Fruit fly (Drosophila melanogaster) whole organism, prepupa: ENCODE data around the gene dUTPase.
A peak's percentile ranks its signal among the peaks of the same experiment; 100 is the strongest.

ENCODE experiments used
- Blimp-1 ChIP-seq: fragments of 200-800 bp; sonication (Bioruptor generic); optimal IDR thresholded peaks from 3 replicates; lab custom pipeline; 2017; ENCODE audit warnings: missing biosample characterization, missing genetic modification characterization, mild to moderate bottlenecking, moderate library complexity, missing genetic modification reagents
- CG10631 ChIP-seq: fragments of 200-800 bp; sonication (Bioruptor generic); optimal IDR thresholded peaks from 2 replicates; lab custom pipeline; 2016; ENCODE audit warnings: missing biosample characterization, missing genetic modification characterization
- CG10669 ChIP-seq: fragments of 200-800 bp; sonication (Bioruptor generic); optimal IDR thresholded peaks from 3 replicates; lab custom pipeline; 2018; ENCODE audit warnings: missing biosample characterization, mild to moderate bottlenecking, missing genetic modification characterization, moderate library complexity
- CG11762 ChIP-seq: fragments of 200-800 bp; sonication (Bioruptor generic); optimal IDR thresholded peaks from 3 replicates; lab custom pipeline; 2016; ENCODE audit warnings: missing biosample characterization, missing genetic modification characterization; ENCODE audit not compliant: insufficient read depth
- CG15336 ChIP-seq: fragments of 200-800 bp; sonication (Bioruptor generic); IDR thresholded peaks from 2 replicates; pipeline ENCODE4 v1.3.6; 2022; ENCODE audit warnings: missing biosample characterization, missing genetic modification characterization
- CG1621 ChIP-seq: fragments of 200-800 bp; sonication (Bioruptor generic); optimal IDR thresholded peaks from 3 replicates; lab custom pipeline; 2018; ENCODE audit warnings: missing biosample characterization, mild to moderate bottlenecking, missing genetic modification characterization
- CG31627 ChIP-seq: fragments of 200-800 bp; sonication (Bioruptor generic); optimal IDR thresholded peaks from 3 replicates; lab custom pipeline; 2016; ENCODE audit warnings: missing biosample characterization, missing genetic modification characterization
- CG32006 ChIP-seq: fragments of 200-800 bp; sonication (Bioruptor generic); optimal IDR thresholded peaks from 3 replicates; lab custom pipeline; 2017; ENCODE audit warnings: missing biosample characterization, mild to moderate bottlenecking, missing genetic modification characterization
- CG34406 ChIP-seq: fragments of 200-800 bp; sonication (Bioruptor generic); optimal IDR thresholded peaks from 3 replicates; lab custom pipeline; 2016; ENCODE audit warnings: missing biosample characterization, missing genetic modification characterization
- CG3919 ChIP-seq: fragments of 200-800 bp; sonication (Bioruptor generic); optimal IDR thresholded peaks from 3 replicates; lab custom pipeline; 2016; ENCODE audit warnings: missing biosample characterization, missing genetic modification characterization
- CG4318 ChIP-seq: fragments of 200-800 bp; sonication (Bioruptor generic); optimal IDR thresholded peaks from 3 replicates; lab custom pipeline; 2017; ENCODE audit warnings: missing biosample characterization, mild to moderate bottlenecking, missing genetic modification characterization
- CG6163 ChIP-seq: fragments of 200-800 bp; sonication (Bioruptor generic); IDR thresholded peaks from 3 replicates; pipeline ENCODE4 v1.3.6; 2022; ENCODE audit warnings: missing biosample characterization, missing genetic modification characterization
- CG6808 ChIP-seq: fragments of 200-800 bp; sonication (Bioruptor generic); optimal IDR thresholded peaks from 3 replicates; lab custom pipeline; 2017; ENCODE audit warnings: missing biosample characterization, missing genetic modification characterization, mild to moderate bottlenecking, moderate library complexity, missing genetic modification reagents
- CG8119 ChIP-seq: fragments of 200-800 bp; sonication (Bioruptor generic); IDR thresholded peaks from 3 replicates; pipeline ENCODE4 v1.3.6; 2022; ENCODE audit warnings: missing biosample characterization, missing genetic modification characterization
- CG8632 ChIP-seq: fragments of 200-800 bp; sonication (Bioruptor generic); optimal IDR thresholded peaks from 3 replicates; lab custom pipeline; 2016; ENCODE audit warnings: missing biosample characterization, missing genetic modification characterization
- Eip78C ChIP-seq: fragments of 200-800 bp; sonication (Bioruptor generic); peaks from one replicate; lab custom pipeline; 2016; ENCODE audit warnings: missing biosample characterization, missing genetic modification characterization
- Eip93F ChIP-seq: fragments of 200-800 bp; sonication (Bioruptor generic); optimal IDR thresholded peaks from 2 replicates; lab custom pipeline; 2016; ENCODE audit warnings: missing biosample characterization, mild to moderate bottlenecking, missing genetic modification characterization
- Ets96B ChIP-seq: fragments of 200-800 bp; optimal IDR thresholded peaks from 2 replicates; lab custom pipeline; 2019; ENCODE audit warnings: missing biosample characterization, mild to moderate bottlenecking, missing genetic modification characterization, moderate library complexity
- Gug ChIP-seq: fragments of 200-800 bp; sonication (Bioruptor generic); IDR thresholded peaks from 2 replicates; pipeline ENCODE4 v1.3.6; 2022; ENCODE audit warnings: missing biosample characterization, missing genetic modification characterization
- Sox14 ChIP-seq: fragments of 200-800 bp; sonication (Bioruptor generic); optimal IDR thresholded peaks from 3 replicates; lab custom pipeline; 2016; ENCODE audit warnings: missing biosample characterization, missing genetic modification characterization
- achi ChIP-seq: fragments of 200-800 bp; sonication (Bioruptor generic); optimal IDR thresholded peaks from 3 replicates; lab custom pipeline; 2016; ENCODE audit warnings: missing biosample characterization, missing genetic modification characterization
- acj6 ChIP-seq: fragments of 200-800 bp; sonication (Bioruptor generic); optimal IDR thresholded peaks from 3 replicates; lab custom pipeline; 2016; ENCODE audit warnings: missing biosample characterization, missing genetic modification characterization
- cyc ChIP-seq: fragments of 200-800 bp; sonication (Bioruptor generic); optimal IDR thresholded peaks from 3 replicates; lab custom pipeline; 2016; ENCODE audit warnings: missing biosample characterization, missing genetic modification characterization
- dac ChIP-seq: fragments of 200-800 bp; sonication (Bioruptor generic); optimal IDR thresholded peaks from 2 replicates; lab custom pipeline; 2017; ENCODE audit warnings: missing biosample characterization, mild to moderate bottlenecking, missing genetic modification characterization
- dsx ChIP-seq: fragments of 200-800 bp; optimal IDR thresholded peaks from 3 replicates; lab custom pipeline; 2019; ENCODE audit warnings: missing biosample characterization, mild to moderate bottlenecking, missing genetic modification characterization, moderate library complexity; ENCODE audit not compliant: poor library complexity, severe bottlenecking
- esn ChIP-seq: fragments of 200-800 bp; sonication (Bioruptor generic); optimal IDR thresholded peaks from 2 replicates; lab custom pipeline; 2016; ENCODE audit warnings: missing biosample characterization, mild to moderate bottlenecking, missing genetic modification characterization, moderate library complexity
- fd85E ChIP-seq: fragments of 200-800 bp; sonication (Bioruptor generic); optimal IDR thresholded peaks from 3 replicates; lab custom pipeline; 2016; ENCODE audit warnings: missing biosample characterization, missing genetic modification characterization
- net ChIP-seq: fragments of 200-800 bp; sonication (Bioruptor generic); optimal IDR thresholded peaks from 3 replicates; lab custom pipeline; 2016; ENCODE audit warnings: missing biosample characterization, missing genetic modification characterization
- pdm3 ChIP-seq: fragments of 200-800 bp; sonication (Bioruptor generic); optimal IDR thresholded peaks from 3 replicates; lab custom pipeline; 2016; ENCODE audit warnings: missing biosample characterization, missing genetic modification characterization
- salr ChIP-seq, 2 experiments: fragments of 200-800 bp; sonication (Bioruptor generic); optimal IDR thresholded peaks; 3 replicates each; lab custom pipeline; 2016 to 2018; ENCODE audit warnings: missing biosample characterization in 2 of 2, missing genetic modification characterization in 2 of 2, mild to moderate bottlenecking in 1 of 2
- spab ChIP-seq: fragments of 200-800 bp; sonication (Bioruptor generic); optimal IDR thresholded peaks from 2 replicates; lab custom pipeline; 2017; ENCODE audit warnings: missing biosample characterization, mild to moderate bottlenecking, missing genetic modification characterization, missing genetic modification reagents
- ss ChIP-seq, 2 experiments: fragments of 200-800 bp; sonication (Bioruptor generic); optimal IDR thresholded peaks; 2 replicates in 1 of 2; 3 replicates in 1 of 2; lab custom pipeline; 2017 to 2018; ENCODE audit warnings: mild to moderate bottlenecking in 2 of 2, missing biosample characterization in 2 of 2, missing genetic modification characterization in 2 of 2, moderate library complexity in 1 of 2
- topi ChIP-seq: fragments of 200-800 bp; sonication (Bioruptor generic); optimal IDR thresholded peaks from 3 replicates; lab custom pipeline; 2016; ENCODE audit warnings: missing biosample characterization, missing genetic modification characterization
- vri ChIP-seq: fragments of 200-800 bp; sonication (Bioruptor generic); optimal IDR thresholded peaks from 3 replicates; lab custom pipeline; 2016; ENCODE audit warnings: missing biosample characterization, mild to moderate bottlenecking, missing genetic modification characterization

Gene dUTPase

dm6 chr2L:10972224-10972623 is 38.9 kb upstream of the dUTPase start, which contains the start of gene CG16743 (continued):
- TF ChIP-seq Eip93F (GFP tag; lab: Kevin White, UChicago) (no peak), CG10669 (GFP tag; lab: Kevin White, UChicago) (no peak), spab (GFP tag; lab: Kevin White, UChicago) (no peak), CG8119 (GFP tag; lab: Robert Waterston, UW) (no peak), fd85E (GFP tag; lab: Kevin White, UChicago) (no peak), CG4318 (no peak), net (no peak), CG31627 (GFP tag; lab: Kevin White, UChicago) (peak; percentile 25), CG8632 (GFP tag; lab: Kevin White, UChicago) (no peak), Gug (GFP tag; lab: Robert Waterston, UW) (no peak), dsx (GFP tag; lab: Kevin White, UChicago) (no peak), CG11762 (GFP tag; lab: Kevin White, UChicago) (no peak), Eip78C (GFP tag; lab: Kevin White, UChicago) (peak; percentile 67), Blimp-1 (GFP tag; lab: Kevin White, UChicago) (no peak), CG15336 (GFP tag; lab: Robert Waterston, UW) (no peak), CG1621 (tag; lab: Kevin White, UChicago) (no peak), Ets96B (tag; lab: Kevin White, UChicago) (no peak)

- TF ChIP-seq net (no peak), CG31627 (GFP tag; lab: Kevin White, UChicago) (no peak), salr (GFP tag; optimal IDR thresholded peaks at IDR 0.05; lab: Kevin White, UChicago) (no peak), Blimp-1 (GFP tag; lab: Kevin White, UChicago) (no peak), CG15336 (GFP tag; lab: Robert Waterston, UW) (no peak), dac (GFP tag; lab: Kevin White, UChicago) (no peak), CG34406 (GFP tag; lab: Kevin White, UChicago) (no peak), cyc (no peak), CG4318 (no peak), CG6163 (no peak), acj6 (GFP tag; lab: Kevin White, UChicago) (no peak), esn (GFP tag; lab: Kevin White, UChicago) (no peak), pdm3 (GFP tag; lab: Kevin White, UChicago) (no peak), CG10631 (no peak), ss (GFP tag; optimal IDR thresholded peaks at IDR 0.05; lab: Kevin White, UChicago) (no peak), achi (GFP tag; lab: Kevin White, UChicago) (no peak), CG3919 (no peak)
Measured at dm6 chr2L:10974638-10975037, 36.5 kb upstream of the dUTPase start.

- no peak for TF ChIP-seq CG32006 (GFP tag; lab: Kevin White, UChicago)
- no peak for TF ChIP-seq topi (GFP tag; lab: Kevin White, UChicago)
- no peak for TF ChIP-seq Blimp-1 (GFP tag; lab: Kevin White, UChicago)
- TF ChIP-seq vri = no peak
- no peak for TF ChIP-seq Sox14 (GFP tag; lab: Kevin White, UChicago)
- no peak for TF ChIP-seq CG3919
- TF ChIP-seq CG31627 (GFP tag; lab: Kevin White, UChicago) = no peak
- TF ChIP-seq Ets96B (tag; lab: Kevin White, UChicago) = no peak
- no peak for TF ChIP-seq CG6808 (GFP tag; lab: Kevin White, UChicago)
Measured at dm6 chr2L:10975193-10975592, 35.9 kb upstream of the dUTPase start, which contains the start of gene abo. Gene abo (minus strand): TSS chr2L:10975293.
